Fruit fly (Drosophila melanogaster) whole organism, adult: Measurements from ENCODE around the gene Osi2.

Experiments used
- bab1 ChIP-seq: fragments of 200-800 bp; sonication (Bioruptor generic); optimal IDR thresholded peaks from 3 replicates; lab custom pipeline; 2019; ENCODE audit warnings: missing biosample characterization, mild to moderate bottlenecking, missing genetic modification characterization, moderate library complexity
- pad ChIP-seq: fragments of 200-800 bp; sonication (Bioruptor generic); optimal IDR thresholded peaks from 3 replicates; lab custom pipeline; 2017; ENCODE audit warnings: missing biosample characterization, missing genetic modification characterization, mild to moderate bottlenecking, moderate library complexity, missing genetic modification reagents

dm6 chr3R:6259837-6260236, 50.7 kb downstream of the Osi2 start, which contains the start of gene Osi9:
- TF ChIP-seq pad (GFP tag; lab: Kevin White, UChicago) (no peak), bab1 (GFP tag; lab: Kevin White, UChicago) (no peak)
